Worm (Caenorhabditis elegans) whole organism, L4/young adult: ENCODE data around the gene srsx-32.

ENCODE experiments used
- W03F9.2 ChIP-seq: fragments of 150-350 bp; optimal IDR thresholded peaks from 2 replicates; lab custom pipeline; 2014; ENCODE audit warnings: missing biosample characterization, missing genetic modification characterization
- dao-5 ChIP-seq: sonication (generic microtip); optimal IDR thresholded peaks from 2 replicates; lab custom pipeline; 2016; ENCODE audit warnings: missing genotype, missing genetic modification characterization, moderate library complexity, missing compliant biosample characterization
- him-1 ChIP-seq: sonication (generic microtip); optimal IDR thresholded peaks from 2 replicates; lab custom pipeline; 2016; ENCODE audit warnings: missing genotype, missing genetic modification reagents, missing genetic modification characterization, missing compliant biosample characterization

DNA sequence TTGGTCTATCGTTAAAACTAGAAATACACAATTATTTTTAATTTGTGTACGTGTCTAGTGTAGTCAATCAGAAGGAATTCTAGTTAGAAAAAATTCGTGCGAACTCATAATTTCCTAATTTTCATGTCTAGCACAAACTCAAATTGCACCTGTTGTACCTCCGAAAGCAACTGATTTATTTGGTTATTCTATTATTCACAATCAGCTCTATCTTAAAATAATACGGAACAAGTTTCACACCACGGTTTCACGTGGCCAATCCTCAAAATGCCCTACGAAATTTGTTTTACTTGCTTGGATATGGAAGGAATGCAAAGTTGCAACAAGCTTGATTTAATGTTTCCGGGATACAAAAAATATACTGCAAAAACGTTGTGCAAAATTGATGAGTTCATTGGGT is 4.5 kb upstream of the srsx-32 start, which contains the start of gene srw-127:
- TF ChIP-seq him-1 (tag; lab: Kevin White, UChicago), result no peak
- TF ChIP-seq dao-5 (tag; lab: Kevin White, UChicago), result no peak
- no peak for TF ChIP-seq W03F9.2 (tag; lab: Kevin White, UChicago)
